Worm (Caenorhabditis elegans): ENCODE results near the gene pph-6.

ce11 chrIII:3435152-3435551 is 26.4 kb upstream of the pph-6 start:
- TF ChIP-seq alr-1 (tag; optimal IDR thresholded peaks at IDR 0.05; ENCODE audit: borderline replicate concordance), result no peak
- TF ChIP-seq fkh-10 (GFP tag; optimal IDR thresholded peaks at IDR 0.05), result no peak
- no peak for TF ChIP-seq ztf-11 (tag; optimal IDR thresholded peaks at IDR 0.05)
- no peak for TF ChIP-seq nhr-237 (tag; optimal IDR thresholded peaks at IDR 0.05)
- TF ChIP-seq nhr-77 (tag; optimal IDR thresholded peaks at IDR 0.05), result no peak
- no peak for TF ChIP-seq nhr-11 (tag; optimal IDR thresholded peaks at IDR 0.05)
- TF ChIP-seq elt-3 (tag; optimal IDR thresholded peaks at IDR 0.05), result peak in 5 of 6 experiments; percentile 37 to 92 (median 44)
